Fruit fly (Drosophila melanogaster) whole organism, embryonic: Measurements from ENCODE around the gene yellow-f2.

Experiments
- CG12391 ChIP-seq: fragments of 200-800 bp; sonication (Bioruptor generic); optimal IDR thresholded peaks from 3 replicates; lab custom pipeline; 2018; ENCODE audit warnings: missing biosample characterization, mild to moderate bottlenecking, missing genetic modification characterization, moderate library complexity
- CG14014 ChIP-seq: fragments of 200-800 bp; sonication (Bioruptor generic); IDR thresholded peaks from 2 replicates; pipeline ENCODE4 v1.3.6; 2022; ENCODE audit warnings: missing biosample characterization, missing genetic modification characterization
- CG14710 ChIP-seq: fragments of 200-800 bp; sonication (Bioruptor generic); optimal IDR thresholded peaks from 3 replicates; lab custom pipeline; 2019; ENCODE audit warnings: missing biosample characterization, mild to moderate bottlenecking, missing genetic modification characterization, moderate library complexity
- CG14860 ChIP-seq: fragments of 200-800 bp; sonication (Bioruptor generic); IDR thresholded peaks from 3 replicates; pipeline ENCODE4 v1.3.6; 2022; ENCODE audit warnings: missing biosample characterization, missing genetic modification characterization; ENCODE audit not compliant: partially characterized antibody
- CG15011 ChIP-seq: fragments of 200-800 bp; sonication (Bioruptor generic); optimal IDR thresholded peaks from 3 replicates; lab custom pipeline; 2018; ENCODE audit warnings: missing biosample characterization, mild to moderate bottlenecking, missing genetic modification characterization
- CG17359 ChIP-seq: fragments of 200-800 bp; sonication (Bioruptor generic); optimal IDR thresholded peaks from 3 replicates; lab custom pipeline; 2018; ENCODE audit warnings: missing biosample characterization, mild to moderate bottlenecking, missing genetic modification characterization, moderate library complexity
- CG17802 ChIP-seq: fragments of 200-800 bp; sonication (Bioruptor generic); optimal IDR thresholded peaks from 2 replicates; lab custom pipeline; 2018; ENCODE audit warnings: missing biosample characterization, mild to moderate bottlenecking, missing genetic modification characterization, moderate library complexity
- CG2116 ChIP-seq: fragments of 200-800 bp; sonication (Bioruptor generic); optimal IDR thresholded peaks from 3 replicates; lab custom pipeline; 2018; ENCODE audit warnings: missing biosample characterization, mild to moderate bottlenecking, missing genetic modification characterization
- CG3281 ChIP-seq: fragments of 200-800 bp; sonication (Bioruptor generic); optimal IDR thresholded peaks from 3 replicates; lab custom pipeline; 2017; ENCODE audit warnings: missing biosample characterization, mild to moderate bottlenecking, missing genetic modification characterization
- CG34376 ChIP-seq: fragments of 200-800 bp; sonication (Bioruptor generic); optimal IDR thresholded peaks from 2 replicates; lab custom pipeline; 2018; ENCODE audit warnings: missing biosample characterization, mild to moderate bottlenecking, missing genetic modification characterization
- CG4328 ChIP-seq: fragments of 200-800 bp; sonication (Bioruptor generic); optimal IDR thresholded peaks from 3 replicates; lab custom pipeline; 2017; ENCODE audit warnings: missing biosample characterization, missing genetic modification reagents, missing genetic modification characterization
- CG7372 ChIP-seq: fragments of 200-800 bp; sonication (Bioruptor generic); IDR thresholded peaks from 2 replicates; pipeline ENCODE4 v1.3.6; 2022; ENCODE audit warnings: missing biosample characterization, missing genetic modification characterization
- CG7745 ChIP-seq: fragments of 200-800 bp; sonication (Bioruptor generic); optimal IDR thresholded peaks from 2 replicates; lab custom pipeline; 2018; ENCODE audit warnings: missing biosample characterization, mild to moderate bottlenecking, missing genetic modification characterization, moderate library complexity
- CG8944 ChIP-seq: fragments of 200-800 bp; sonication (Bioruptor generic); optimal IDR thresholded peaks from 3 replicates; lab custom pipeline; 2016; ENCODE audit warnings: missing biosample characterization, missing genetic modification characterization
- CG9817 ChIP-seq: fragments of 200-800 bp; sonication (Bioruptor generic); optimal IDR thresholded peaks from 2 replicates; lab custom pipeline; 2018; ENCODE audit warnings: missing biosample characterization, mild to moderate bottlenecking, missing genetic modification characterization, moderate library complexity
- CG9932 ChIP-seq: fragments of 200-800 bp; sonication (Bioruptor generic); IDR thresholded peaks from 2 replicates; pipeline ENCODE4 v1.3.6; 2022; ENCODE audit warnings: missing biosample characterization, missing genetic modification characterization
- Dbx ChIP-seq: fragments of 200-800 bp; sonication (Bioruptor generic); IDR thresholded peaks from 3 replicates; pipeline ENCODE4 v1.3.6; 2022; ENCODE audit warnings: missing biosample characterization, missing genetic modification characterization
- Doc2 ChIP-seq: fragments of 200-800 bp; sonication (Bioruptor generic); IDR thresholded peaks from 2 replicates; pipeline ENCODE4 v1.3.6; 2022; ENCODE audit warnings: missing biosample characterization, missing genetic modification characterization
- Dp ChIP-seq: fragments of 200-800 bp; sonication (Bioruptor generic); optimal IDR thresholded peaks from 2 replicates; lab custom pipeline; 2018; ENCODE audit warnings: missing biosample characterization, mild to moderate bottlenecking, missing genetic modification characterization, moderate library complexity
- NfI ChIP-seq: fragments of 200-800 bp; sonication (Bioruptor generic); optimal IDR thresholded peaks from 3 replicates; lab custom pipeline; 2018; ENCODE audit warnings: missing biosample characterization, mild to moderate bottlenecking, missing genetic modification characterization, moderate library complexity
- Scr ChIP-seq: fragments of 200-800 bp; sonication (Bioruptor generic); IDR thresholded peaks from 2 replicates; pipeline ENCODE4 v1.3.6; 2022; ENCODE audit warnings: missing biosample characterization, missing genetic modification characterization; ENCODE audit not compliant: partially characterized antibody
- Sin3A ChIP-seq: fragments of >200 bp; optimal IDR thresholded peaks from 2 replicates; lab custom pipeline; 2018
- Stat92E ChIP-seq, 3 experiments: fragments of >200 bp in 2 of 3; fragments of 200-800 bp in 1 of 3; sonication (Bioruptor generic) in 1 of 3; optimal IDR thresholded peaks; 2 replicates each; lab custom pipeline; 2017 to 2019; ENCODE audit warnings: missing biosample characterization in 3 of 3, missing genetic modification characterization in 3 of 3, mild to moderate bottlenecking in 1 of 3, moderate library complexity in 1 of 3
- Xbp1 ChIP-seq: fragments of 200-800 bp; sonication (Bioruptor generic); optimal IDR thresholded peaks from 3 replicates; lab custom pipeline; 2016; ENCODE audit warnings: missing biosample characterization, mild to moderate bottlenecking, missing genetic modification characterization
- YL-1 ChIP-seq: fragments of 200-800 bp; sonication (Bioruptor generic); optimal IDR thresholded peaks from 3 replicates; lab custom pipeline; 2017; ENCODE audit warnings: missing biosample characterization, mild to moderate bottlenecking, missing genetic modification characterization
- amos ChIP-seq: fragments of 200-800 bp; sonication (Bioruptor generic); IDR thresholded peaks from 2 replicates; pipeline ENCODE4 v1.3.6; 2022; ENCODE audit warnings: missing biosample characterization, missing genetic modification characterization; ENCODE audit not compliant: partially characterized antibody
- bbx ChIP-seq: fragments of 200-800 bp; sonication (Bioruptor generic); IDR thresholded peaks from 2 replicates; pipeline ENCODE4 v1.3.6; 2022; ENCODE audit warnings: missing biosample characterization, missing genetic modification characterization; ENCODE audit not compliant: partially characterized antibody
- bsh ChIP-seq, 2 experiments: fragments of 200-800 bp; sonication (Bioruptor generic); optimal IDR thresholded peaks; 2 replicates each; lab custom pipeline; 2017 to 2018; ENCODE audit warnings: mild to moderate bottlenecking in 2 of 2, missing biosample characterization in 2 of 2, missing genetic modification characterization in 2 of 2, moderate library complexity in 1 of 2
- cato ChIP-seq: fragments of 200-800 bp; sonication (Bioruptor generic); optimal IDR thresholded peaks from 2 replicates; lab custom pipeline; 2016; ENCODE audit warnings: missing biosample characterization, missing genetic modification characterization, borderline replicate concordance
- chinmo ChIP-seq: fragments of 200-800 bp; sonication (Bioruptor generic); IDR thresholded peaks from 4 replicates; pipeline ENCODE4 v1.3.6; 2022; ENCODE audit warnings: missing biosample characterization, missing genetic modification characterization; ENCODE audit not compliant: partially characterized antibody
- dm ChIP-seq: fragments of 200-800 bp; sonication (Bioruptor generic); optimal IDR thresholded peaks from 3 replicates; lab custom pipeline; 2016; ENCODE audit warnings: missing biosample characterization, missing genetic modification characterization
- esg ChIP-seq: fragments of 200-800 bp; sonication (Bioruptor generic); conservative IDR thresholded peaks from 2 replicates; pipeline ENCODE4 v1.3.6; 2022; ENCODE audit warnings: missing biosample characterization, missing genetic modification characterization
- fd64A ChIP-seq: fragments of 200-800 bp; sonication (Bioruptor generic); optimal IDR thresholded peaks from 3 replicates; lab custom pipeline; 2018; ENCODE audit warnings: missing biosample characterization, mild to moderate bottlenecking, missing genetic modification characterization
- fd96Cb ChIP-seq: fragments of 200-800 bp; sonication (Bioruptor generic); optimal IDR thresholded peaks from 2 replicates; lab custom pipeline; 2018; ENCODE audit warnings: missing biosample characterization, mild to moderate bottlenecking, missing genetic modification characterization, moderate library complexity
- inv ChIP-seq: fragments of 200-800 bp; sonication (Bioruptor generic); IDR thresholded peaks from 2 replicates; pipeline ENCODE4 v1.3.6; 2022; ENCODE audit warnings: missing biosample characterization, missing genetic modification characterization; ENCODE audit not compliant: partially characterized antibody
- jigr1 ChIP-seq: fragments of 200-800 bp; sonication (Bioruptor generic); IDR thresholded peaks from 3 replicates; pipeline ENCODE4 v1.3.6; 2022; ENCODE audit warnings: missing biosample characterization, missing genetic modification characterization
- nau ChIP-seq: fragments of 200-800 bp; sonication (Bioruptor generic); optimal IDR thresholded peaks from 3 replicates; lab custom pipeline; 2017; ENCODE audit warnings: missing biosample characterization, mild to moderate bottlenecking, missing genetic modification characterization, missing genetic modification reagents
- nerfin-2 ChIP-seq: fragments of 200-800 bp; sonication (Bioruptor generic); IDR thresholded peaks from 2 replicates; pipeline ENCODE4 v1.3.6; 2022; ENCODE audit warnings: missing biosample characterization, missing genetic modification characterization; ENCODE audit not compliant: partially characterized antibody
- nmo ChIP-seq: fragments of 200-800 bp; sonication (Bioruptor generic); optimal IDR thresholded peaks from 2 replicates; lab custom pipeline; 2018; ENCODE audit warnings: missing biosample characterization, mild to moderate bottlenecking, missing genetic modification characterization, moderate library complexity
- otp ChIP-seq: fragments of 200-800 bp; sonication (Bioruptor generic); IDR thresholded peaks from 3 replicates; pipeline ENCODE4, ENCODE4 v1.3.6; 2022; ENCODE audit warnings: missing biosample characterization, missing genetic modification characterization
- phol ChIP-seq: fragments of 200-800 bp; sonication (Bioruptor generic); optimal IDR thresholded peaks from 3 replicates; lab custom pipeline; 2018; ENCODE audit warnings: missing biosample characterization, mild to moderate bottlenecking, missing genetic modification characterization, moderate library complexity
- pzg ChIP-seq: fragments of 200-800 bp; sonication (Bioruptor generic); optimal IDR thresholded peaks from 3 replicates; lab custom pipeline; 2018; ENCODE audit warnings: missing biosample characterization, mild to moderate bottlenecking, missing genetic modification characterization, moderate library complexity
- row ChIP-seq: fragments of 200-800 bp; sonication (Bioruptor generic); IDR thresholded peaks from 3 replicates; pipeline ENCODE4 v1.3.6; 2022; ENCODE audit warnings: missing biosample characterization, missing genetic modification characterization
- stc ChIP-seq: fragments of 200-800 bp; sonication (Bioruptor generic); IDR thresholded peaks from 2 replicates; pipeline ENCODE4 v1.3.6; 2022; ENCODE audit warnings: missing biosample characterization, missing genetic modification characterization
- tin ChIP-seq: fragments of 200-800 bp; sonication (Bioruptor generic); optimal IDR thresholded peaks from 3 replicates; lab custom pipeline; 2016; ENCODE audit warnings: missing biosample characterization, missing genetic modification characterization
- vnd ChIP-seq: fragments of 200-800 bp; sonication (Bioruptor generic); IDR thresholded peaks from 3 replicates; pipeline ENCODE4 v1.3.6; 2022; ENCODE audit warnings: missing biosample characterization, missing genetic modification characterization; ENCODE audit not compliant: partially characterized antibody
- zfh2 ChIP-seq: fragments of 200-800 bp; sonication (Bioruptor generic); optimal IDR thresholded peaks from 2 replicates; lab custom pipeline; 2016; ENCODE audit warnings: missing biosample characterization, missing genetic modification characterization

The yellow-f2 gene

DNA sequence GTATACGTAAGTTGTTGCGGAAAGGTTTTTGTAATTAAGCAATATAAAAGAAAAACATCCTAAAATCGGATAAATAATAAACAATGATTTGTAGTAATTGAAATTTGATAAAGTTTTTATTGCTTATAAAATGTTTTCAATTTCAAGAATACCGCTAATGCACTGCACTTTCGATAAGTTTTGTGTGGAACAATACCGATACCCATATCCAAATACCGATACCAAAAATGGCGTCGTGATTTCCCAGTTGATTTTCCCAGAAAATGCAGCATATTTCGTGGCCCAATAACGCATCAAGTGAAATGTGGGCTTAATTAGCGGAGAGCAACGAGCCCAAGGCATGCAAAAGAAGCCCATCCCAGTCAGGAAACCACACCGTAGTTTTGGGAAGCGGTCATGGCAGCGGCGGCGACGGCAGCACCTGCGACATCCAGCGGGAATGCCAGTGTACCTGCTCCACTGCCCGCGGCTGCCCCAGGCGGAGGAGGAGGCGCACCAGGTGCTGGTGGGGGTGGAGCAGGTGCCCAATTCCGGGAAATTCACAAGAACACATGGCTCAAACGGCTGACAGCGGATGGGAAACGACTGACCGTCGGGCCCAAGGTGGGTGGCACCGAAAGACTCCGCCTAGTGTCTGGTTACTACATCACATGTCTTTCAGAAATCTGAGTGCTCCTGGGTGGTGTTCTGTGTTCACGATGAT is 9.0 kb downstream of the yellow-f2 start, which contains the start of gene CG31342 (continued):
- TF ChIP-seq zfh2 (GFP tag; lab: Kevin White, UChicago) (peak; percentile 1), CG17359 (peak; percentile 55), CG14710 (tag; lab: Kevin White, UChicago) (peak; percentile 70), Scr (peak; percentile 73), cato (GFP tag; lab: Kevin White, UChicago) (no peak), fd96Cb (tag; lab: Kevin White, UChicago) (no peak), bbx (GFP tag; lab: Robert Waterston, UW) (peak; percentile 79), Doc2 (GFP tag; lab: Robert Waterston, UW) (no peak), CG17802 (tag; lab: Kevin White, UChicago) (peak; percentile 98), row (GFP tag; lab: Robert Waterston, UW) (peak; percentile 77), inv (GFP tag; lab: Robert Waterston, UW) (peak; percentile 32; the same call in 1 of the 2 replicates), Dp (GFP tag; lab: Kevin White, UChicago) (peak; percentile 3), CG14014 (GFP tag; lab: Robert Waterston, UW) (peak; percentile 35; the same call in 1 of the 2 replicates), nau (no peak), CG4328 (GFP tag; lab: Kevin White, UChicago) (peak; percentile 6), amos (GFP tag; lab: Robert Waterston, UW) (peak; percentile 75; the same call in 1 of the 2 replicates), pzg (GFP tag; lab: Kevin White, UChicago) (peak; percentile 44), fd64A (GFP tag; lab: Kevin White, UChicago) (no peak), YL-1 (peak; percentile 88), CG9817 (tag; lab: Kevin White, UChicago) (peak; percentile 28), CG12391 (tag; lab: Kevin White, UChicago) (peak; percentile 72), CG8944 (GFP tag; lab: Kevin White, UChicago) (no peak), CG14860 (GFP tag; lab: Robert Waterston, UW) (peak; percentile 43), dm (peak; percentile 46), vnd (GFP tag; lab: Robert Waterston, UW) (peak; percentile 45), Stat92E (GFP tag; optimal IDR thresholded peaks at IDR 0.05; lab: Kevin White, UChicago) (peak in 1 of 3 experiments; percentile 86), CG2116 (GFP tag; lab: Kevin White, UChicago) (peak; percentile 75), CG7372 (GFP tag; lab: Robert Waterston, UW) (no peak), stc (GFP tag; lab: Robert Waterston, UW) (peak; percentile 20; the same call in 1 of the 2 replicates), phol (tag; lab: Kevin White, UChicago) (peak; percentile 99), esg (GFP tag; lab: Robert Waterston, UW) (no peak), Xbp1 (GFP tag; lab: Kevin White, UChicago) (peak; percentile 28), nerfin-2 (peak; percentile 36; the same call in 1 of the 2 replicates), chinmo (0 out of 4 replicates have a peak, but pooled peaks have one; percentile 58), NfI (GFP tag; lab: Kevin White, UChicago) (peak; percentile 19), nmo (GFP tag; lab: Kevin White, UChicago) (peak; percentile 68), Dbx (peak; percentile 43; the same call in 1 of the 3 replicates), Sin3A (lab: Kevin White, UChicago) (peak; percentile 12), bsh (GFP tag; optimal IDR thresholded peaks at IDR 0.05; lab: Kevin White, UChicago) (peak in 1 of 2 experiments; percentile 62), CG15011 (peak; percentile 0), CG7745 (tag; lab: Kevin White, UChicago) (no peak), CG34376 (GFP tag; lab: Kevin White, UChicago) (peak; percentile 38), otp (GFP tag; lab: Robert Waterston, UW) (peak; percentile 29; the same call in 1 of the 3 replicates), CG3281 (GFP tag; lab: Kevin White, UChicago) (no peak), CG9932 (GFP tag; lab: Robert Waterston, UW) (peak; percentile 38; the same call in 1 of the 2 replicates), jigr1 (GFP tag; lab: Robert Waterston, UW) (no peak), tin (GFP tag; lab: Kevin White, UChicago) (peak; percentile 17)
